Fruit fly (Drosophila melanogaster) whole organism, embryonic: Measurements from ENCODE around the gene dachs.
A peak's percentile ranks its signal among the peaks of the same experiment; 100 is the strongest.

Experiments used
- Abd-B ChIP-seq: fragments of 200-800 bp; sonication (Bioruptor generic); optimal IDR thresholded peaks from 2 replicates; lab custom pipeline; 2018; ENCODE audit warnings: missing biosample characterization, mild to moderate bottlenecking, missing genetic modification characterization, moderate library complexity
- CG10267 ChIP-seq: fragments of 200-800 bp; sonication (Bioruptor generic); optimal IDR thresholded peaks from 2 replicates; lab custom pipeline; 2018; ENCODE audit warnings: missing biosample characterization, mild to moderate bottlenecking, missing genetic modification characterization, moderate library complexity
- CG10431 ChIP-seq: fragments of 200-800 bp; sonication (Bioruptor generic); optimal IDR thresholded peaks from 3 replicates; lab custom pipeline; 2018; ENCODE audit warnings: missing biosample characterization, mild to moderate bottlenecking, missing genetic modification characterization
- CG11085 ChIP-seq: fragments of 200-800 bp; sonication (Bioruptor generic); IDR thresholded peaks from 2 replicates; pipeline ENCODE4 v1.3.6; 2022; ENCODE audit warnings: missing biosample characterization, missing genetic modification characterization
- CG11560 ChIP-seq: fragments of 200-800 bp; sonication (Bioruptor generic); IDR thresholded peaks from 3 replicates; pipeline ENCODE4 v1.3.6; 2022; ENCODE audit warnings: missing biosample characterization, missing genetic modification characterization
- CG12236 ChIP-seq: fragments of 200-800 bp; sonication (Bioruptor generic); optimal IDR thresholded peaks from 2 replicates; lab custom pipeline; 2016; ENCODE audit warnings: missing biosample characterization, missing genetic modification characterization
- CG13287 ChIP-seq: fragments of 200-800 bp; sonication (Bioruptor generic); IDR thresholded peaks from 2 replicates; pipeline ENCODE4 v1.3.6; 2022; ENCODE audit warnings: missing biosample characterization, missing genetic modification characterization; ENCODE audit not compliant: partially characterized antibody
- CG13296 ChIP-seq: fragments of 200-800 bp; sonication (Bioruptor generic); optimal IDR thresholded peaks from 3 replicates; lab custom pipeline; 2018; ENCODE audit warnings: missing biosample characterization, mild to moderate bottlenecking, missing genetic modification characterization
- CG17186 ChIP-seq: fragments of 200-800 bp; sonication (Bioruptor generic); optimal IDR thresholded peaks from 3 replicates; lab custom pipeline; 2017; ENCODE audit warnings: missing biosample characterization, missing genetic modification reagents, missing genetic modification characterization
- CG18764 ChIP-seq: fragments of 200-800 bp; sonication (Bioruptor generic); optimal IDR thresholded peaks from 3 replicates; lab custom pipeline; 2016; ENCODE audit warnings: missing biosample characterization, missing genetic modification characterization
- CG31441 ChIP-seq: fragments of 200-800 bp; sonication (Bioruptor generic); IDR thresholded peaks from 2 replicates; pipeline ENCODE4 v1.3.6; 2022; ENCODE audit warnings: missing biosample characterization, missing genetic modification characterization
- CG3407 ChIP-seq: fragments of 200-800 bp; sonication (Bioruptor generic); optimal IDR thresholded peaks from 2 replicates; lab custom pipeline; 2018; ENCODE audit warnings: missing biosample characterization, mild to moderate bottlenecking, missing genetic modification characterization
- CG3995 ChIP-seq: fragments of 200-800 bp; sonication (Bioruptor generic); optimal IDR thresholded peaks from 3 replicates; lab custom pipeline; 2016; ENCODE audit warnings: missing biosample characterization, missing genetic modification characterization
- CG5180 ChIP-seq: fragments of 200-800 bp; sonication (Bioruptor generic); optimal IDR thresholded peaks from 3 replicates; lab custom pipeline; 2017; ENCODE audit warnings: missing biosample characterization, missing genetic modification characterization, mild to moderate bottlenecking, moderate library complexity, missing genetic modification reagents
- CG6654 ChIP-seq: fragments of 200-800 bp; sonication (Bioruptor generic); optimal IDR thresholded peaks from 2 replicates; lab custom pipeline; 2017; ENCODE audit warnings: missing biosample characterization, mild to moderate bottlenecking, missing genetic modification characterization
- CG8388 ChIP-seq: fragments of 200-800 bp; sonication (Bioruptor generic); optimal IDR thresholded peaks from 2 replicates; lab custom pipeline; 2019; ENCODE audit warnings: missing biosample characterization, mild to moderate bottlenecking, missing genetic modification characterization, moderate library complexity
- CG8478 ChIP-seq: fragments of >200 bp; optimal IDR thresholded peaks from 2 replicates; lab custom pipeline; 2018
- CTCF ChIP-seq: fragments of 200-800 bp; sonication (Bioruptor generic); optimal IDR thresholded peaks from 2 replicates; lab custom pipeline; 2017; ENCODE audit warnings: missing biosample characterization, mild to moderate bottlenecking, missing genetic modification characterization, moderate library complexity
- Chrac-16 ChIP-seq: fragments of 200-800 bp; sonication (Bioruptor generic); optimal IDR thresholded peaks from 3 replicates; lab custom pipeline; 2016; ENCODE audit warnings: missing biosample characterization, missing genetic modification characterization
- CkIIα-i1 ChIP-seq: fragments of 200-800 bp; sonication (Bioruptor generic); IDR thresholded peaks from 2 replicates; pipeline ENCODE4 v1.3.6; 2022; ENCODE audit warnings: missing biosample characterization, missing genetic modification characterization
- Doc2 ChIP-seq: fragments of 200-800 bp; sonication (Bioruptor generic); IDR thresholded peaks from 2 replicates; pipeline ENCODE4 v1.3.6; 2022; ENCODE audit warnings: missing biosample characterization, missing genetic modification characterization
- Dp ChIP-seq: fragments of 200-800 bp; sonication (Bioruptor generic); optimal IDR thresholded peaks from 2 replicates; lab custom pipeline; 2018; ENCODE audit warnings: missing biosample characterization, mild to moderate bottlenecking, missing genetic modification characterization, moderate library complexity
- E2f1 ChIP-seq: fragments of 200-800 bp; sonication (Bioruptor generic); IDR thresholded peaks from 2 replicates; pipeline ENCODE4 v1.3.6; 2022; ENCODE audit warnings: missing biosample characterization, missing genetic modification characterization
- E2f2 ChIP-seq: fragments of 200-800 bp; sonication (Bioruptor generic); IDR thresholded peaks from 2 replicates; pipeline ENCODE4 v1.3.6; 2022; ENCODE audit warnings: missing biosample characterization, missing genetic modification characterization
- HLH54F ChIP-seq: fragments of 200-800 bp; sonication (Bioruptor generic); optimal IDR thresholded peaks from 3 replicates; lab custom pipeline; 2016; ENCODE audit warnings: missing biosample characterization, missing genetic modification characterization
- Hand ChIP-seq: fragments of 200-800 bp; sonication (Bioruptor generic); optimal IDR thresholded peaks from 2 replicates; lab custom pipeline; 2017; ENCODE audit warnings: mild to moderate bottlenecking, missing biosample characterization, missing genetic modification reagents, missing genetic modification characterization
- Hsf ChIP-seq: fragments of 200-800 bp; sonication (Bioruptor generic); optimal IDR thresholded peaks from 3 replicates; lab custom pipeline; 2016; ENCODE audit warnings: missing biosample characterization, missing genetic modification characterization
- MBD-R2 ChIP-seq: fragments of 200-800 bp; sonication (Bioruptor generic); IDR thresholded peaks from 2 replicates; pipeline ENCODE4 v1.3.6; 2022; ENCODE audit warnings: missing biosample characterization, missing genetic modification characterization
- bbx ChIP-seq: fragments of 200-800 bp; sonication (Bioruptor generic); IDR thresholded peaks from 2 replicates; pipeline ENCODE4 v1.3.6; 2022; ENCODE audit warnings: missing biosample characterization, missing genetic modification characterization; ENCODE audit not compliant: partially characterized antibody
- crp ChIP-seq, 2 experiments: fragments of 200-800 bp; sonication (Bioruptor generic); optimal IDR thresholded peaks; 2 replicates in 1 of 2; 3 replicates in 1 of 2; lab custom pipeline; 2017; ENCODE audit warnings: missing biosample characterization in 2 of 2, missing genetic modification characterization in 2 of 2, mild to moderate bottlenecking in 1 of 2, moderate library complexity in 1 of 2
- emc ChIP-seq: fragments of 200-800 bp; sonication (Bioruptor generic); optimal IDR thresholded peaks from 2 replicates; lab custom pipeline; 2016; ENCODE audit warnings: missing biosample characterization, missing genetic modification characterization
- eyg ChIP-seq: fragments of 200-800 bp; sonication (Bioruptor generic); optimal IDR thresholded peaks from 3 replicates; lab custom pipeline; 2016; ENCODE audit warnings: missing biosample characterization, missing genetic modification characterization
- fu2 ChIP-seq: fragments of 200-800 bp; sonication (Bioruptor generic); optimal IDR thresholded peaks from 2 replicates; lab custom pipeline; 2016; ENCODE audit warnings: missing biosample characterization, missing genetic modification characterization
- insv ChIP-seq, 2 experiments: fragments of 200-800 bp; sonication (Bioruptor generic); optimal IDR thresholded peaks; 3 replicates each; lab custom pipeline; 2016 to 2018; ENCODE audit warnings: missing biosample characterization in 2 of 2, missing genetic modification characterization in 2 of 2
- maf-S ChIP-seq: fragments of 200-800 bp; sonication (Bioruptor generic); optimal IDR thresholded peaks from 2 replicates; lab custom pipeline; 2016; ENCODE audit warnings: missing biosample characterization, missing genetic modification characterization
- pzg ChIP-seq: fragments of 200-800 bp; sonication (Bioruptor generic); optimal IDR thresholded peaks from 3 replicates; lab custom pipeline; 2018; ENCODE audit warnings: missing biosample characterization, mild to moderate bottlenecking, missing genetic modification characterization, moderate library complexity
- row ChIP-seq: fragments of 200-800 bp; sonication (Bioruptor generic); IDR thresholded peaks from 3 replicates; pipeline ENCODE4 v1.3.6; 2022; ENCODE audit warnings: missing biosample characterization, missing genetic modification characterization
- stwl ChIP-seq: fragments of 200-800 bp; sonication (Bioruptor generic); optimal IDR thresholded peaks from 3 replicates; lab custom pipeline; 2018; ENCODE audit warnings: missing biosample characterization, mild to moderate bottlenecking, missing genetic modification characterization, moderate library complexity
- tna ChIP-seq: fragments of 200-800 bp; sonication (Bioruptor generic); IDR thresholded peaks from 2 replicates; pipeline ENCODE4 v1.3.6; 2022; ENCODE audit warnings: missing biosample characterization, missing genetic modification characterization; ENCODE audit not compliant: partially characterized antibody

dachs gene

DNA sequence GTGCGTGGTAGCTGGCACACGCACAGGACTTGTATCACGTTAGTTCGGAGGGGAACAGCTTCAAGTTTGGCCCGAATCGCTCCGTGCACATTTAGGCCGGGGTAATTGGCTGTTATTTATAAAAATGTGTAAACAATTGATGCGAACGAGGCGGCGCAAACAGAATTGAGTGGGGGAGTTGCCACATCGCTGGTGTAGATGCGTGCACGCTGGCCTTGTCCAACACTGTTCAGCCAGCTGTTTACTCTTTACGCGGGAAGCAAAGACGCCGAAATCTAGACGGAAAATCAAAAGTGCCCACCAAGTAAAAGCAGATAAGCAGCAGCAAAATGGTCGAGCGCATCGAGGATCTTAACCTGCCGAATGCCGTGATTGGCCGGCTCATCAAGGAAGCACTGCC lies 29.4 kb upstream of the dachs start, which contains the start of the genes D12 and Chrac-14 (continued):
- TF ChIP-seq bbx (GFP tag; lab: Robert Waterston, UW) (no peak), HLH54F (no peak), CG11560 (no peak), CG11085 (GFP tag; lab: Robert Waterston, UW) (no peak), Chrac-16 (GFP tag; lab: Kevin White, UChicago) (no peak), Hand (GFP tag; lab: Kevin White, UChicago) (no peak), eyg (no peak), CG13287 (GFP tag; lab: Robert Waterston, UW) (0 out of 2 replicates have a peak, but pooled peaks have one; percentile 33), CG12236 (GFP tag; lab: Kevin White, UChicago) (no peak), fu2 (GFP tag; lab: Kevin White, UChicago) (peak; percentile 18), CG8478 (lab: Kevin White, UChicago) (no peak), Abd-B (GFP tag; lab: Kevin White, UChicago) (no peak), insv (GFP tag; optimal IDR thresholded peaks at IDR 0.05; lab: Kevin White, UChicago) (no peak), CG5180 (GFP tag; lab: Kevin White, UChicago) (no peak), Doc2 (GFP tag; lab: Robert Waterston, UW) (no peak), CTCF (GFP tag; lab: Kevin White, UChicago) (no peak), Dp (peak; percentile 70), tna (GFP tag; lab: Robert Waterston, UW) (no peak), CG18764 (GFP tag; lab: Kevin White, UChicago) (no peak)

dm6 chr2L:8438052-8438451 lies 28.6 kb upstream of the dachs start, which contains the start of gene mus201:
Gene mus201 (plus strand): TSS chr2L:8438169.
- no peak for TF ChIP-seq CG31441 (GFP tag; lab: Robert Waterston, UW)
- TF ChIP-seq crp (GFP tag; optimal IDR thresholded peaks at IDR 0.05; lab: Kevin White, UChicago): peak in 1 of 2 experiments; percentile 80
- TF ChIP-seq CG6654 (GFP tag; lab: Kevin White, UChicago): no peak
- TF ChIP-seq row (GFP tag; lab: Robert Waterston, UW): peak; percentile 32; the same call in 1 of the 3 replicates
- peak; percentile 68 for TF ChIP-seq CG10431 (GFP tag; lab: Kevin White, UChicago)
- TF ChIP-seq MBD-R2 (GFP tag; lab: Robert Waterston, UW): peak; percentile 79
- peak; percentile 76 for TF ChIP-seq CG10267 (tag; lab: Kevin White, UChicago)
- no peak for TF ChIP-seq CG18764 (GFP tag; lab: Kevin White, UChicago)
- peak; percentile 23 for TF ChIP-seq pzg (GFP tag; lab: Kevin White, UChicago)
- TF ChIP-seq CkIIα-i1 (GFP tag; lab: Robert Waterston, UW): no peak
- TF ChIP-seq emc (GFP tag; lab: Kevin White, UChicago): no peak
- no peak for TF ChIP-seq CG8388 (GFP tag; lab: Kevin White, UChicago)
- TF ChIP-seq CG17186 (GFP tag; lab: Kevin White, UChicago): peak; percentile 13
- peak; percentile 97 for TF ChIP-seq CG3995 (GFP tag; lab: Kevin White, UChicago)
- no peak for TF ChIP-seq maf-S (GFP tag; lab: Kevin White, UChicago)
- TF ChIP-seq stwl (tag; lab: Kevin White, UChicago): peak; percentile 19
- TF ChIP-seq E2f2 (GFP tag; lab: Robert Waterston, UW): peak; percentile 47; the same call in 1 of the 2 replicates
- TF ChIP-seq CG3407 (GFP tag; lab: Kevin White, UChicago): no peak
- TF ChIP-seq HLH54F: no peak
- TF ChIP-seq E2f1 (GFP tag; lab: Robert Waterston, UW): no peak
- peak; percentile 41 for TF ChIP-seq Dp
- no peak for TF ChIP-seq CG13296 (GFP tag; lab: Kevin White, UChicago)
- no peak for TF ChIP-seq Hsf
- TF ChIP-seq, all 482 proteins: peak for 11
